Worm (Caenorhabditis elegans) whole organism, L2 larva: Measurements from ENCODE around the gene Y32F6B.9.

Experiments used
- C34F6.9 ChIP-seq: fragments of 150-350 bp; optimal IDR thresholded peaks from 2 replicates; lab custom pipeline; 2014; ENCODE audit warnings: missing biosample characterization, missing genetic modification characterization
- alr-1 ChIP-seq: fragments of 150-350 bp; optimal IDR thresholded peaks from 2 replicates; lab custom pipeline; 2014; ENCODE audit warnings: missing biosample characterization, missing genetic modification characterization
- aly-2 ChIP-seq: fragments of 150-350 bp; optimal IDR thresholded peaks from 2 replicates; lab custom pipeline; 2014; ENCODE audit warnings: missing biosample characterization, missing genetic modification characterization
- crh-2 ChIP-seq: sonication (generic microtip); optimal IDR thresholded peaks from 2 replicates; lab custom pipeline; 2017; ENCODE audit warnings: missing biosample characterization, missing genetic modification characterization
- dmd-4 ChIP-seq: sonication (generic microtip); optimal IDR thresholded peaks from 2 replicates; lab custom pipeline; 2017; ENCODE audit warnings: missing biosample characterization, missing genetic modification characterization
- egl-27 ChIP-seq: sonication (generic microtip); optimal IDR thresholded peaks from 3 replicates; lab custom pipeline; 2017; ENCODE audit warnings: missing biosample characterization, missing genetic modification reagents, missing genetic modification characterization
- elt-3 ChIP-seq: sonication (generic microtip); optimal IDR thresholded peaks from 2 replicates; lab custom pipeline; 2017; ENCODE audit warnings: missing biosample characterization, missing genetic modification characterization
- fos-1 ChIP-seq: fragments of 150-350 bp; optimal IDR thresholded peaks from 2 replicates; lab custom pipeline; 2014; ENCODE audit warnings: missing biosample characterization, missing genetic modification characterization
- lin-11 ChIP-seq: fragments of 150-350 bp; sonication (generic microtip); optimal IDR thresholded peaks from 2 replicates; lab custom pipeline; 2014; ENCODE audit warnings: missing biosample characterization, missing genetic modification characterization, inconsistent platforms, mixed read lengths
- lin-13 ChIP-seq: fragments of 150-350 bp; optimal IDR thresholded peaks from 2 replicates; lab custom pipeline; 2014; ENCODE audit warnings: missing biosample characterization, missing genetic modification reagents, missing genetic modification characterization
- lsy-2 ChIP-seq, 2 experiments: fragments of 150-350 bp in 1 of 2; sonication (generic microtip) in 1 of 2; optimal IDR thresholded peaks; 2 replicates each; lab custom pipeline; 2014 to 2017; ENCODE audit warnings: missing biosample characterization in 2 of 2, missing genetic modification characterization in 2 of 2
- mab-5 ChIP-seq: fragments of 150-350 bp; optimal IDR thresholded peaks from 2 replicates; lab custom pipeline; 2014; ENCODE audit warnings: missing biosample characterization, missing genetic modification characterization
- mbf-1 ChIP-seq: sonication (generic microtip); optimal IDR thresholded peaks from 2 replicates; lab custom pipeline; 2017; ENCODE audit warnings: missing biosample characterization, missing genetic modification characterization
- nhr-129 ChIP-seq: fragments of 150-350 bp; optimal IDR thresholded peaks from 2 replicates; lab custom pipeline; 2014; ENCODE audit warnings: missing biosample characterization, missing genetic modification characterization
- nhr-21 ChIP-seq: fragments of 150-350 bp; optimal IDR thresholded peaks from 2 replicates; lab custom pipeline; 2014; ENCODE audit warnings: missing biosample characterization, missing genetic modification characterization
- nhr-23 ChIP-seq: fragments of 150-350 bp; optimal IDR thresholded peaks from 2 replicates; lab custom pipeline; 2014; ENCODE audit warnings: missing biosample characterization, missing genetic modification reagents, missing genetic modification characterization
- nhr-237 ChIP-seq: fragments of 150-350 bp; optimal IDR thresholded peaks from 2 replicates; lab custom pipeline; 2014; ENCODE audit warnings: missing biosample characterization, missing genetic modification characterization
- nhr-25 ChIP-seq: fragments of 150-350 bp; sonication (generic microtip); optimal IDR thresholded peaks from 3 replicates; lab custom pipeline; 2014; ENCODE audit warnings: missing biosample characterization, missing genetic modification characterization
- nhr-6 ChIP-seq: fragments of 150-350 bp; optimal IDR thresholded peaks from 2 replicates; lab custom pipeline; 2014; ENCODE audit warnings: missing biosample characterization, missing genetic modification characterization
- peb-1 ChIP-seq: fragments of 150-350 bp; optimal IDR thresholded peaks from 2 replicates; lab custom pipeline; 2014; ENCODE audit warnings: missing biosample characterization, missing genetic modification characterization
- skn-1 ChIP-seq: sonication (generic microtip); optimal IDR thresholded peaks from 2 replicates; lab custom pipeline; 2017; ENCODE audit warnings: missing biosample characterization, missing genetic modification characterization
- sma-3 ChIP-seq: sonication (generic microtip); optimal IDR thresholded peaks from 2 replicates; lab custom pipeline; 2016; ENCODE audit warnings: missing genetic modification reagents, missing genetic modification characterization, missing compliant biosample characterization
- sma-9 ChIP-seq, 2 experiments: fragments of 150-350 bp in 1 of 2; sonication (generic microtip) in 1 of 2; optimal IDR thresholded peaks; 2 replicates each; lab custom pipeline; 2014 to 2016; ENCODE audit warnings: missing genetic modification characterization in 2 of 2, mild to moderate bottlenecking in 1 of 2, missing biosample characterization in 1 of 2, missing compliant biosample characterization in 1 of 2, missing genetic modification reagents in 1 of 2, moderate library complexity in 1 of 2
- unc-39 ChIP-seq: fragments of 150-350 bp; optimal IDR thresholded peaks from 2 replicates; lab custom pipeline; 2014; ENCODE audit warnings: missing biosample characterization, missing genetic modification characterization
- unc-55 ChIP-seq: fragments of 150-350 bp; sonication (generic microtip); optimal IDR thresholded peaks from 3 replicates; lab custom pipeline; 2014; ENCODE audit warnings: missing biosample characterization, missing genetic modification reagents, missing genetic modification characterization
- ztf-1 ChIP-seq: fragments of 200-800 bp; sonication (Bioruptor generic); conservative IDR thresholded peaks from 2 replicates; pipeline ENCODE4 v1.3.6; 2022; ENCODE audit warnings: missing genetic modification characterization, missing compliant biosample characterization
- ztf-11 ChIP-seq: sonication (generic microtip); optimal IDR thresholded peaks from 2 replicates; lab custom pipeline; 2017; ENCODE audit warnings: missing biosample characterization, missing genetic modification characterization

The Y32F6B.9 gene

DNA sequence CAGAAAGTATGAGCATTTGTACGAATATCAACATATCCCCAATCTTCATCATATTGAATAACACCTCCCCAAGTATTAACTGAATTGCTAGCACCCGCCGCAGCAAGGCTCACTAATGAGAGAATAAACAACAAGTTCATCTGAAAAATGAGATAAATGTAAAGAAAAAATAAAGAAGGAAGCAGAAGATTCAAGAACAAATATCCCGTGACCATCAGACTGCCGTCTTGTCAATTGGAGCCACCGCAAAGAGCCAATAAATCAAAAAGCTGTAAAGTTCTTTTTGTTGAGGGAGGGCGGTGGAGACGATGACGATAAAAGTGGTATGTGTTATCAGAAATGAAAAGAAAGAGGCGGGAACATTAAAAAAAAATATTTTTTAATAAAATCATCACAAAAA, 25.0 kb upstream of the Y32F6B.9 start, which contains the start of gene Y32F6A.5:
Y32F6A.5 (minus strand) TSS at position 140 of the 400 bp plus-strand sequence.
- TF ChIP-seq lin-11 (tag; lab: Kevin White, UChicago) = no peak
- TF ChIP-seq C34F6.9 (tag; lab: Kevin White, UChicago) = peak; percentile 26
- TF ChIP-seq sma-9 (GFP tag; optimal IDR thresholded peaks at IDR 0.05; lab: Kevin White, UChicago) = peak; percentile 11
- TF ChIP-seq sma-9 (tag; optimal IDR thresholded peaks at IDR 0.05; lab: Kevin White, UChicago) = no peak

DNA sequence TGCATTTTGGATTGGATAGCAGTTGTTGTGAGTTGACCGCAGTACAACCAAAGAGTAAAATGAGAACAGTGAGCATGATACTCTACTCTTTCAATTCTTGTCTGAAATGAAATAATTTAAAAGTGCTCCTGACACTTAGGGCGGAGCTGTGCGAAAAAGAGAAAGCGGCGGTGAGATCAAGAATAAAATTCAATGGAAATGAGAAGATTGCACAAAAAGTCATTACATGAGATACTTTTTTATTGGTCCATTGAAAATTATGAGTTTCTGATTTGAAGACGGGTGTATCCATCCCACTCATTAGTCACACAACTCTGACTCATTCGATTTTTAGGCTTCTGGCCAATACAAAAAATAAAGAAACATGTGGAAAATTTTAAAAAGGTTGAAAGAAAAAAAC, 21.3 kb upstream of the Y32F6B.9 start, which contains the start of gene F22E12.1:
F22E12.1 (minus strand) TSS at position 101 of the 400 bp plus-strand sequence.
- TF ChIP-seq aly-2 (tag; lab: Kevin White, UChicago) (no peak), nhr-237 (tag; lab: Kevin White, UChicago) (no peak)

DNA sequence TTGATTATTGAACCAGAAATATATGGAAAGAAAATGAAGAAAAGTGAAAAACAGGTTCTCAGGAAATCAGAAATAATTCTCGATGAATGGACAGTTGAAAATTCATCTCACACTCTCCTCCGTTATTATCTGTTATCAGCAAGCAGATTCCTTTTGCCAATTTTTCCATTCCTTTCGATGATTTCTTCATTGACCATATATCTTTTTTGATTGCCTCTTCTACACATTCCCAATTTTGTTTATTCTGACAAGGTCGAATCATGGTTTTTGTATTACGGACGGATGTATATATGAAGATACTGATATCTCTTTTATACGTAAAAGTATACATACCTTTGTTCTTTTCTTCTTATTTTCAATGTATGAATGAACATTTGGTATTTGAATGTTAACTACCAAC, 17.8 kb upstream of the Y32F6B.9 start:
- TF ChIP-seq egl-27 (tag; lab: Kevin White, UChicago) (no peak), lin-11 (tag; lab: Kevin White, UChicago) (no peak), elt-3 (tag; lab: Kevin White, UChicago) (no peak), fos-1 (tag; lab: Kevin White, UChicago) (peak; percentile 2), sma-3 (GFP tag; lab: Kevin White, UChicago) (peak; percentile 10), sma-9 (GFP tag; optimal IDR thresholded peaks at IDR 0.05; lab: Kevin White, UChicago) (peak; percentile 17), sma-9 (tag; optimal IDR thresholded peaks at IDR 0.05; lab: Kevin White, UChicago) (no peak), unc-55 (GFP tag; lab: Kevin White, UChicago) (no peak), alr-1 (tag; lab: Kevin White, UChicago) (no peak), nhr-23 (tag; lab: Kevin White, UChicago) (no peak), lin-13 (GFP tag; lab: Kevin White, UChicago) (no peak), nhr-21 (tag; lab: Kevin White, UChicago) (peak; percentile 25)

DNA sequence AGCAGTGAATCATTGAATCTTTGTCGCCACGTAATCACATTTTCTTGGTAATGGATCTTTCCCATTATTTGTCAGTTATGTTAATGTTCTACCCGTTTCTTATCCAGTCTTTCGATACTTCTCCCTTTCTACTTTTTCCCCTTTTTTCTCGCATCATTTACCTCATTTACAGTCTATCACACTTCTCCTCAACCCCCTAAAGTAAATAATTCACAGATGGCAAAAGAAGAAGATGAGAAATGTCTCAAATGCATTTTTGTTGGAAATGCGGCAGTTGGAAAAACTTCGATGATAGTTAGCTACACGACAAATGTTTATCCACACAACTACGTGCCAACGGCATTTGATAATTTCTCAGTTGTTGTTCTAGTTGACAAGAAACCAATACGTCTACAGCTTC, 16.4 kb upstream of the Y32F6B.9 start, which contains the start of gene chw-1:
chw-1 (plus strand) TSS at position 217 of the 400 bp plus-strand sequence.
- TF ChIP-seq aly-2 (tag; lab: Kevin White, UChicago) (no peak), nhr-25 (peak; percentile 9)

DNA sequence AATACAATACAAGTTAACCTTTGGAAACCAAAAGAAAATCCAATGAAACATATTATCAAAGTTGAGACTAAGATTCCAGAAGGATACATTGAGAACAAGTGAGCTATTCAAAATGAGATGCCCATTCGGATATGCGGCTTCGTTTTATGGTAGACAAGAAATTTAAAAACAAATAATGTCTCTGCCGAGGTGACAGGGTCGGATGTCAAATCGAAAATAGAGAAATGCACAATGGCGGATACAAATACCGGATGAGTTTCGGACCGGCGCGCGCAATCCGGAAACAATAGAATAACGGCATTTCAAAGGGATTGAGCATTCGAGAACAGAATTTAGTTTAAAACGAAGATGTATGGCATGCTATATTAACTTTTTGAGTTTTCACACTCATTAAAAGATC, 15.2 kb upstream of the Y32F6B.9 start, which contains the start of gene F22E12.3:
F22E12.3 (minus strand) TSS at position 101 of the 400 bp plus-strand sequence.
- no peak for TF ChIP-seq peb-1 (tag; lab: Kevin White, UChicago)
- no peak for TF ChIP-seq ztf-11 (tag; lab: Kevin White, UChicago)
- no peak for TF ChIP-seq unc-39 (tag; lab: Kevin White, UChicago)
- no peak for TF ChIP-seq nhr-23 (tag; lab: Kevin White, UChicago)
- no peak for TF ChIP-seq crh-2 (tag; lab: Kevin White, UChicago)

DNA sequence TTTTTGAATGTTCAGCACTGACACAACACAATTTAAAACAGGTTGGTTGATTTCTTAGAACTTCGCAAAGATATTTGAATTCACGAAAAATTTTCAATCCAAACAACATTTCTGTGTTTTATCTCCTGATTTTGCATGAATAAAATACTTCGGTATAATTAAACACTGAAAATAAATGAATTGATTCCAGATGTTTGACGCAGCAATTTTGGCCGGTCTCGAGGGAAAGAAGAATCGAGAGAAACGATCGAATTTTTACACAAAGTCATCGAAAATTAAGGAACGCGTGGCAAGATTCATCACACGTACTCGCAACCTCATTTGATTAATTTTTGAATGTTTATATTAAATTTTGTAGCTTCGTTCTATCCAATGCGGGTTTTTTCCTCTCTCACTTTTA, 14.3 kb upstream of the Y32F6B.9 start:
- TF ChIP-seq egl-27 (tag; lab: Kevin White, UChicago) = no peak
- TF ChIP-seq mbf-1 (tag; lab: Kevin White, UChicago) = no peak
- TF ChIP-seq skn-1 (tag; lab: Kevin White, UChicago) = no peak
- no peak for TF ChIP-seq dmd-4 (tag; lab: Kevin White, UChicago)
- no peak for TF ChIP-seq ztf-1 (GFP tag; lab: Robert Waterston, UW)
- TF ChIP-seq nhr-6 (tag; lab: Kevin White, UChicago) = no peak
- no peak for TF ChIP-seq nhr-237 (tag; lab: Kevin White, UChicago)
- TF ChIP-seq unc-39 (tag; lab: Kevin White, UChicago) = no peak

DNA sequence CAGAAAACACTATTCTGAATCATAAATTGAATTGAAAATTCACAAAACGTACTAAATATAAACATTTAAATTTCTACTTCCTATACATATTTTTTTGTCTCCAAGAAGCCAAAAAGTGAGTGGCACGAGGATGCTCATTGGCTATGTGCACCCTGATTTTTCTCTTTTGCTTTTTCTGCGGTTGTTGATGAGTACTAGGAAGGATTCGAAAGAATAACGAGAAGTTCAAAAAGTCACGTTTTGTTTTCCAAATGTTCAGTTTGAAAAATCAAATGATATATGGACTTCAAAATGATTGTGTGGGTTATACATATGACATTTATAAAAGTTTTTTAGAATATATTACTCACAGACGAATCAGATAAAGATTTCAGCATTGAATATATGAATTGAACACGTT, 13.8 kb upstream of the Y32F6B.9 start:
- peak; percentile 19 for TF ChIP-seq nhr-129 (tag; lab: Kevin White, UChicago)
- no peak for TF ChIP-seq nhr-237 (tag; lab: Kevin White, UChicago)
- TF ChIP-seq lsy-2 (tag; optimal IDR thresholded peaks at IDR 0.05; lab: Kevin White, UChicago) = peak in 1 of 2 experiments; percentile 41
- peak; percentile 0 for TF ChIP-seq nhr-25
- TF ChIP-seq C34F6.9 (tag; lab: Kevin White, UChicago) = peak; percentile 50
- no peak for TF ChIP-seq egl-27 (tag; lab: Kevin White, UChicago)
- TF ChIP-seq lin-13 (GFP tag; lab: Kevin White, UChicago) = no peak
- peak; percentile 19 for TF ChIP-seq crh-2 (tag; lab: Kevin White, UChicago)
- TF ChIP-seq mab-5 (tag; lab: Kevin White, UChicago) = no peak
